Worm (Caenorhabditis elegans): ENCODE measurements around the gene F45G2.7.

The F45G2.7 gene

ce11 chrIII:13462965-13463783 is 28.9 kb upstream of the F45G2.7 start, which contains the start of gene ant-1.1 (continued):
- TF ChIP-seq madf-9 (GFP tag; conservative IDR thresholded peaks at IDR 0.05) (peak; percentile 85), Y105C5A.15 (GFP tag; IDR thresholded peaks at IDR 0.05) (no peak), nhr-28 (tag; optimal IDR thresholded peaks at IDR 0.05) (peak; percentile 52), arid-1 (GFP tag; conservative IDR thresholded peaks at IDR 0.05) (peak; percentile 90), ztf-11 (tag; optimal IDR thresholded peaks at IDR 0.05) (no peak), snpc-4 (tag; optimal IDR thresholded peaks at IDR 0.05) (no peak), fkh-10 (GFP tag; optimal IDR thresholded peaks at IDR 0.05) (peak; percentile 64), mdl-1 (tag; optimal IDR thresholded peaks at IDR 0.05) (peak; percentile 4 to 50), madf-5 (GFP tag; IDR thresholded peaks at IDR 0.05) (no peak), pqm-1 (tag; optimal IDR thresholded peaks at IDR 0.05) (peak; percentile 21), spr-1 (tag; optimal IDR thresholded peaks at IDR 0.05) (peak; percentile 76), gei-8 (GFP tag; optimal IDR thresholded peaks at IDR 0.05) (peak; percentile 56), set-16 (GFP tag; IDR thresholded peaks at IDR 0.05) (peak; percentile 95), hmg-1.1 (GFP tag; IDR thresholded peaks at IDR 0.05) (peak; percentile 92), F49E8.2 (tag; optimal IDR thresholded peaks at IDR 0.05; ENCODE audit: borderline replicate concordance) (no peak), hlh-11 (tag; optimal IDR thresholded peaks at IDR 0.05) (peak; percentile 94), tra-1 (GFP tag; IDR thresholded peaks at IDR 0.05) (peak; percentile 81), ZK546.5 (tag; optimal IDR thresholded peaks at IDR 0.05) (peak; percentile 50 to 96), zfp-3 (GFP tag; conservative IDR thresholded peaks at IDR 0.05) (peak; percentile 91), nhr-6 (tag; optimal IDR thresholded peaks at IDR 0.05) (peak; percentile 86), nhr-25 (tag; optimal IDR thresholded peaks at IDR 0.05; ENCODE audit: borderline replicate concordance, insufficient read depth) (peak; percentile 82), ceh-62 (tag; optimal IDR thresholded peaks at IDR 0.05) (no peak), egl-27 (tag; optimal IDR thresholded peaks at IDR 0.05) (no peak), tag-97 (GFP tag; IDR thresholded peaks at IDR 0.05) (no peak), mdt-29 (GFP tag; IDR thresholded peaks at IDR 0.05) (peak; percentile 88), nhr-48 (tag; optimal IDR thresholded peaks at IDR 0.05) (peak; percentile 63), T20F7.1 (GFP tag; optimal IDR thresholded peaks at IDR 0.05) (peak; percentile 86), fos-1 (tag; optimal IDR thresholded peaks at IDR 0.05) (no peak), lir-3 (tag; optimal IDR thresholded peaks at IDR 0.05) (no peak), ces-1 (GFP tag; optimal IDR thresholded peaks at IDR 0.05) (no peak), nhr-111 (GFP tag; optimal IDR thresholded peaks at IDR 0.05) (no peak), ceh-82 (tag; optimal IDR thresholded peaks at IDR 0.05) (no peak), lin-15B (tag; optimal IDR thresholded peaks at IDR 0.05) (peak; percentile 30), F26F4.8 (GFP tag; conservative IDR thresholded peaks at IDR 0.05) (no peak), mxl-2 (GFP tag; conservative IDR thresholded peaks at IDR 0.05) (no peak), ceh-32 (tag; optimal IDR thresholded peaks at IDR 0.05; ENCODE audit: poor library complexity) (no peak), daf-12 (tag; optimal IDR thresholded peaks at IDR 0.05) (no peak), nhr-102 (tag; optimal IDR thresholded peaks at IDR 0.05) (peak; percentile 84), spr-3 (GFP tag; optimal IDR thresholded peaks at IDR 0.05) (peak; percentile 70), ceh-20 (GFP tag; IDR thresholded peaks at IDR 0.05) (peak; percentile 85), dve-1 (tag; optimal IDR thresholded peaks at IDR 0.05; ENCODE audit: insufficient read depth) (peak; percentile 93), daf-19 (GFP tag; conservative IDR thresholded peaks at IDR 0.05) (peak; percentile 71), dpl-1 (GFP tag; optimal IDR thresholded peaks at IDR 0.05) (peak; percentile 98), F44E2.7 (GFP tag; IDR thresholded peaks at IDR 0.05) (no peak), vab-7 (GFP tag; IDR thresholded peaks at IDR 0.05) (0 out of 2 replicates have a peak, but pooled peaks have one; percentile 59), mxl-3 (GFP tag; optimal IDR thresholded peaks at IDR 0.05) (peak; percentile 70), zfp-2 (tag; optimal IDR thresholded peaks at IDR 0.05) (peak; percentile 98), egl-43 (GFP tag; IDR thresholded peaks at IDR 0.05) (peak; percentile 88), nhr-41 (GFP tag; IDR thresholded peaks at IDR 0.05) (no peak; the same call in 1 of the 2 replicates)

Data from whole organism, L4 larva.